Fruit fly (Drosophila melanogaster): ENCODE data around the gene CG14630.
A peak's percentile ranks its signal among the peaks of the same experiment; 100 is the strongest.

- TF ChIP-seq cyc (GFP tag; optimal IDR thresholded peaks at IDR 0.05) (no peak), CG8119 (GFP tag; IDR thresholded peaks at IDR 0.05) (no peak), CG6808 (GFP tag; optimal IDR thresholded peaks at IDR 0.05) (no peak), dsx (GFP tag; optimal IDR thresholded peaks at IDR 0.05; ENCODE audit: poor library complexity, severe bottlenecking) (no peak), CG15336 (GFP tag; IDR thresholded peaks at IDR 0.05) (no peak), CG9139 (GFP tag; optimal IDR thresholded peaks at IDR 0.05) (no peak), dac (GFP tag; optimal IDR thresholded peaks at IDR 0.05) (no peak), achi (GFP tag; optimal IDR thresholded peaks at IDR 0.05) (no peak), topi (GFP tag; optimal IDR thresholded peaks at IDR 0.05) (no peak), Eip78C (GFP tag) (peak; percentile 35), CG6276 (GFP tag; optimal IDR thresholded peaks at IDR 0.05) (no peak), Hr39 (GFP tag; optimal IDR thresholded peaks at IDR 0.05) (no peak), Smox (GFP tag; optimal IDR thresholded peaks at IDR 0.05) (no peak), CG34406 (GFP tag; optimal IDR thresholded peaks at IDR 0.05) (no peak)
These were observed 25.1 kb upstream of the CG14630 start for dm6 chrX:1006182-1006581.

Data from whole organism, prepupa.